Worm (Caenorhabditis elegans) whole organism, mixed stage, embryonic: ENCODE results near the gene ndx-2.

ENCODE experiments used
- M03D4.4 ChIP-seq: sonication (generic microtip); optimal IDR thresholded peaks from 2 replicates; lab custom pipeline; 2017; ENCODE audit warnings: mild to moderate bottlenecking, missing genetic modification characterization, missing compliant biosample characterization
- blmp-1 ChIP-seq: fragments of 150-350 bp; optimal IDR thresholded peaks from 2 replicates; lab custom pipeline; 2014; ENCODE audit warnings: missing biosample characterization, missing genetic modification characterization
- ceh-39 ChIP-seq: fragments of 150-350 bp; optimal IDR thresholded peaks from 2 replicates; lab custom pipeline; 2014; ENCODE audit warnings: missing biosample characterization, missing genetic modification characterization
- ceh-43 ChIP-seq: fragments of 200-800 bp; sonication (Bioruptor generic); optimal IDR thresholded peaks from 2 replicates; lab custom pipeline; 2018; ENCODE audit warnings: mild to moderate bottlenecking, missing genetic modification characterization, moderate library complexity, missing compliant biosample characterization
- ceh-83 ChIP-seq: fragments of 200-800 bp; sonication (Bioruptor generic); optimal IDR thresholded peaks from 2 replicates; lab custom pipeline; 2018; ENCODE audit warnings: mild to moderate bottlenecking, missing genetic modification characterization, missing compliant biosample characterization
- ces-1 ChIP-seq: fragments of 150-350 bp; optimal IDR thresholded peaks from 2 replicates; lab custom pipeline; 2014; ENCODE audit warnings: missing biosample characterization, missing genetic modification reagents, missing genetic modification characterization
- cnd-1 ChIP-seq: fragments of 200-800 bp; sonication (Bioruptor generic); optimal IDR thresholded peaks from 2 replicates; lab custom pipeline; 2018; ENCODE audit warnings: mild to moderate bottlenecking, missing genetic modification characterization, missing compliant biosample characterization
- drap-1 ChIP-seq: fragments of 200-800 bp; sonication (Bioruptor generic); optimal IDR thresholded peaks from 3 replicates; lab custom pipeline; 2018; ENCODE audit warnings: mild to moderate bottlenecking, missing genetic modification characterization, missing compliant biosample characterization
- elt-1 ChIP-seq: sonication (generic microtip); optimal IDR thresholded peaks from 2 replicates; lab custom pipeline; 2017; ENCODE audit warnings: missing genetic modification characterization, mild to moderate bottlenecking, missing compliant biosample characterization, antibody characterized with exemption, moderate library complexity, borderline replicate concordance; ENCODE audit not compliant: insufficient read depth
- elt-3 ChIP-seq: fragments of 150-350 bp; optimal IDR thresholded peaks from 2 replicates; lab custom pipeline; 2014; ENCODE audit warnings: missing biosample characterization, missing genetic modification characterization
- flh-1 ChIP-seq: fragments of 200-800 bp; sonication (Bioruptor generic); optimal IDR thresholded peaks from 2 replicates; lab custom pipeline; 2018; ENCODE audit warnings: mild to moderate bottlenecking, missing genetic modification characterization, moderate library complexity, missing compliant biosample characterization
- ham-2 ChIP-seq: fragments of 200-800 bp; sonication (Bioruptor generic); optimal IDR thresholded peaks from 2 replicates; lab custom pipeline; 2018; ENCODE audit warnings: mild to moderate bottlenecking, missing genetic modification characterization, missing compliant biosample characterization
- lin-13 ChIP-seq: fragments of 150-350 bp; optimal IDR thresholded peaks from 2 replicates; lab custom pipeline; 2014; ENCODE audit warnings: missing biosample characterization, missing genetic modification characterization
- lin-32 ChIP-seq: fragments of 200-800 bp; sonication (Bioruptor generic); optimal IDR thresholded peaks from 2 replicates; lab custom pipeline; 2018; ENCODE audit warnings: mild to moderate bottlenecking, missing genetic modification characterization, missing compliant biosample characterization
- lsy-2 ChIP-seq: fragments of 150-350 bp; optimal IDR thresholded peaks from 2 replicates; lab custom pipeline; 2014; ENCODE audit warnings: missing biosample characterization, missing genetic modification characterization
- mab-5 ChIP-seq: fragments of 150-350 bp; optimal IDR thresholded peaks from 2 replicates; lab custom pipeline; 2014; ENCODE audit warnings: missing biosample characterization, missing genetic modification characterization
- mls-2 ChIP-seq: sonication (generic microtip); optimal IDR thresholded peaks from 2 replicates; lab custom pipeline; 2016; ENCODE audit warnings: mild to moderate bottlenecking, missing genetic modification characterization, moderate library complexity, missing compliant biosample characterization
- nhr-12 ChIP-seq: fragments of 150-350 bp; optimal IDR thresholded peaks from 2 replicates; lab custom pipeline; 2014; ENCODE audit warnings: missing biosample characterization, missing genetic modification characterization
- nhr-2 ChIP-seq: fragments of 150-350 bp; optimal IDR thresholded peaks from 2 replicates; lab custom pipeline; 2014; ENCODE audit warnings: missing biosample characterization, missing genetic modification characterization
- nhr-237 ChIP-seq: fragments of 150-350 bp; optimal IDR thresholded peaks from 2 replicates; lab custom pipeline; 2014; ENCODE audit warnings: missing biosample characterization, missing genetic modification characterization
- sem-2 ChIP-seq: fragments of 200-800 bp; sonication (Bioruptor generic); optimal IDR thresholded peaks from 2 replicates; lab custom pipeline; 2018; ENCODE audit warnings: mild to moderate bottlenecking, missing genetic modification characterization, missing compliant biosample characterization
- snpc-4 ChIP-seq: fragments of 150-350 bp; optimal IDR thresholded peaks from 2 replicates; lab custom pipeline; 2014; ENCODE audit warnings: missing biosample characterization, missing genetic modification characterization
- sptf-1 ChIP-seq: sonication (generic microtip); optimal IDR thresholded peaks from 2 replicates; lab custom pipeline; 2017; ENCODE audit warnings: mild to moderate bottlenecking, missing genetic modification characterization, moderate library complexity, missing compliant biosample characterization
- tbx-8 ChIP-seq: fragments of 200-800 bp; sonication (Bioruptor generic); optimal IDR thresholded peaks from 2 replicates; lab custom pipeline; 2018; ENCODE audit warnings: mild to moderate bottlenecking, missing genetic modification characterization, moderate library complexity, missing compliant biosample characterization
- unc-39 ChIP-seq: fragments of 150-350 bp; optimal IDR thresholded peaks from 2 replicates; lab custom pipeline; 2014; ENCODE audit warnings: missing biosample characterization, missing genetic modification characterization
- unc-62 ChIP-seq: fragments of 150-350 bp; optimal IDR thresholded peaks from 2 replicates; lab custom pipeline; 2014; ENCODE audit warnings: missing biosample characterization, missing genetic modification reagents, missing genetic modification characterization
- zip-8 ChIP-seq: fragments of 150-350 bp; optimal IDR thresholded peaks from 2 replicates; lab custom pipeline; 2014; ENCODE audit warnings: missing biosample characterization, missing genetic modification characterization
- ztf-11 ChIP-seq: fragments of 150-350 bp; optimal IDR thresholded peaks from 2 replicates; lab custom pipeline; 2014; ENCODE audit warnings: missing biosample characterization, missing genetic modification characterization

Gene ndx-2

DNA sequence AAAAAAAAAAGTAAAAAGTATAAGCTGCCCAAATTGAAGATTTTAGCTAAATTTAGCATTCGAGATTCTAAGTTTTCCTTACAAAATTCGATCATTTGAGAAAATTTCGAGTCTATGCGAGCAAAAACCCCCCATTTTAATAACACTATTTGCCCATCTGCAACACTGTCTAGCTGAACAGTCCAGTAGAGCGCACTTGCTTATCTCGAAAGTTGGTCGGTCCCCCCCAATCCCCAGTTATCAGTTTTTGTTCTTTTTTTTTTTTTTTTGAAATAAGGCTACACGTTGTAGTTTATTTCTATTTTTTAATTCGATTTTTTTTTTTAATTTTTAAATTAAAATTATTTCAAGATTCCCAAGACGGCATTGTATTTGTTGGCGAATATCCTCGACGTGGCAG is 7.1 kb downstream of the ndx-2 start:
- TF ChIP-seq tbx-8 (GFP tag; lab: Kevin White, UChicago), result no peak
- no peak for TF ChIP-seq snpc-4 (tag; lab: Kevin White, UChicago)
- no peak for TF ChIP-seq mls-2 (tag; lab: Kevin White, UChicago)
- no peak for TF ChIP-seq elt-3 (tag; lab: Kevin White, UChicago)
- TF ChIP-seq flh-1 (GFP tag; lab: Kevin White, UChicago), result no peak
- no peak for TF ChIP-seq ceh-83 (GFP tag; lab: Kevin White, UChicago)
- no peak for TF ChIP-seq lin-13 (tag; lab: Kevin White, UChicago)
- TF ChIP-seq lsy-2 (tag; lab: Kevin White, UChicago), result no peak

DNA sequence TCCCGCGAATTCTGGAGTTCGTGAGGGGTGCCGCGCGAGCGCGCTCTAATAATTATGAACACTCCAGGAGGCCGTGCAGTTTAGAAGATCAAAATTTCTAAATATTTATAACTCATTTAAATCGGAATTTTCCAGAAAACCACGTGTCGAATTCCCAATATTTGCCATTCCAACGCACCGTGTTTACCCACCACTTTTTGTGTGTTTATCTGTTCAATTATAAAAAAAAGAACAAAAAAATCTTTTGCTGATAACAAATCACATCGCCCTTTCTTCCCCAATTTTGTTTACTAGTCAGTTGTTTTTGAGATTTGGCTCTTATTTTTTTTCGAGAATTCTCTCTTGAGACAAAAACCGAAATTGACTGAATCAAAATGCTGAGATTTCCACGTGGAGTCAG is 8.6 kb downstream of the ndx-2 start:
- no peak for TF ChIP-seq ceh-43 (GFP tag; lab: Kevin White, UChicago)
- no peak for TF ChIP-seq unc-62 (GFP tag; lab: Kevin White, UChicago)
- TF ChIP-seq ceh-39, result no peak
- TF ChIP-seq elt-1 (tag; lab: Kevin White, UChicago), result no peak
- TF ChIP-seq ztf-11 (tag; lab: Kevin White, UChicago), result no peak
- no peak for TF ChIP-seq lin-32 (GFP tag; lab: Kevin White, UChicago)
- no peak for TF ChIP-seq unc-39 (tag; lab: Kevin White, UChicago)
- no peak for TF ChIP-seq sem-2 (GFP tag; lab: Kevin White, UChicago)
- no peak for TF ChIP-seq ceh-83 (GFP tag; lab: Kevin White, UChicago)
- TF ChIP-seq nhr-12 (tag; lab: Kevin White, UChicago), result no peak
- TF ChIP-seq ham-2 (GFP tag; lab: Kevin White, UChicago), result no peak
- TF ChIP-seq mls-2 (tag; lab: Kevin White, UChicago), result no peak
- no peak for TF ChIP-seq snpc-4 (tag; lab: Kevin White, UChicago)

DNA sequence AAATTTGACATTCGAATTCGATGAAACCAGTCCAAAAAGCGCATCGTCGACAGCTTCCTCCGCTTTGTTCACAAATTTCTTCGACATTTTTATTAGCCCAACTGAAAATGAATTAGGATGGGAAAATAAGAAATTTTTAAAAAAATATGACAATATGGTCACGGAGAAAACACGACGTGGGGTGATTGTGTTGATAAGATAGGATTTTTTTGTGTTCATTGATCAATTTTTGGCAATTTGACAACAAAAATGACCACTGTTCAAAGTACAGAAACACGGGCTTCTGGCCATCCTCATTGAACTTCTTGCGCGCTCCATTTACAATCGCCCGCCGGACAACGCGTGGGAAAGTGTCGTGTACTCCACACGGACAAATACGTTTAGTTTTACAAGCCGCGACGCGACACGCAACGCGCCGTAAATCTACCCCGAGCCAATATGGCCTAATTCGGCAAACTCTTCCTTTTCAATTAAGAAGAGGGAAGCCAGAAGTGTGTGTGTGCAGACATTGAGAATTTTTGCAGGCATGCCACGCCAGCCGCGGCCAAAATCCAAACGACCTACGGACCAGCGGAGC is 12.2 kb downstream of the ndx-2 start, which contains the start of the genes W02H5.8 and angl-1:
TSS of gene W02H5.8 (minus strand) at position 101 of the 577 bp plus-strand sequence.
TSS of gene angl-1 (plus strand) at position 527 of the 577 bp plus-strand sequence.
- TF ChIP-seq lin-32 (GFP tag; lab: Kevin White, UChicago), result no peak
- TF ChIP-seq ceh-83 (GFP tag; lab: Kevin White, UChicago), result no peak
- TF ChIP-seq lsy-2 (tag; lab: Kevin White, UChicago), result no peak
- no peak for TF ChIP-seq M03D4.4
- TF ChIP-seq nhr-12 (tag; lab: Kevin White, UChicago), result no peak
- no peak for TF ChIP-seq sem-2 (GFP tag; lab: Kevin White, UChicago)
- TF ChIP-seq elt-1 (tag; lab: Kevin White, UChicago), result no peak
- TF ChIP-seq ceh-39, result no peak
- no peak for TF ChIP-seq unc-62 (GFP tag; lab: Kevin White, UChicago)
- TF ChIP-seq mls-2 (tag; lab: Kevin White, UChicago), result no peak
- TF ChIP-seq nhr-2 (tag; lab: Kevin White, UChicago), result no peak
- TF ChIP-seq ham-2 (GFP tag; lab: Kevin White, UChicago), result no peak
- no peak for TF ChIP-seq drap-1 (GFP tag; lab: Kevin White, UChicago)
- no peak for TF ChIP-seq nhr-237
- no peak for TF ChIP-seq zip-8
- TF ChIP-seq cnd-1 (tag; lab: Kevin White, UChicago), result no peak
- no peak for TF ChIP-seq flh-1 (GFP tag; lab: Kevin White, UChicago)

ce11 chrV:2650980-2651379 is 13.8 kb downstream of the ndx-2 start:
- no peak for TF ChIP-seq ceh-83 (GFP tag; lab: Kevin White, UChicago)
- TF ChIP-seq zip-8, result peak; percentile 17
- TF ChIP-seq lin-13 (tag; lab: Kevin White, UChicago), result no peak

- TF ChIP-seq mls-2 (tag; lab: Kevin White, UChicago) (no peak), lsy-2 (tag; lab: Kevin White, UChicago) (no peak), flh-1 (GFP tag; lab: Kevin White, UChicago) (no peak), drap-1 (GFP tag; lab: Kevin White, UChicago) (no peak), nhr-12 (tag; lab: Kevin White, UChicago) (no peak), ceh-39 (no peak), snpc-4 (tag; lab: Kevin White, UChicago) (no peak)
- TF ChIP-seq, all 35 proteins: peak for 0
These were observed 17.5 kb downstream of the ndx-2 start for ce11 chrV:2647222-2647796.

ce11 chrV:2646067-2646466 is 18.7 kb downstream of the ndx-2 start:
- TF ChIP-seq ces-1 (GFP tag; lab: Kevin White, UChicago) (no peak), tbx-8 (GFP tag; lab: Kevin White, UChicago) (no peak), lsy-2 (tag; lab: Kevin White, UChicago) (no peak), blmp-1 (tag; lab: Kevin White, UChicago) (no peak), sptf-1 (no peak), ceh-83 (GFP tag; lab: Kevin White, UChicago) (no peak), flh-1 (GFP tag; lab: Kevin White, UChicago) (no peak), mab-5 (tag; lab: Kevin White, UChicago) (no peak), zip-8 (no peak), drap-1 (GFP tag; lab: Kevin White, UChicago) (no peak)
- TF ChIP-seq, all 35 proteins: peak for 0
